Worm (Caenorhabditis elegans): Measurements from ENCODE around the gene nrde-2.

Gene nrde-2

ce11 chrII:10231874-10232273 is 15.6 kb downstream of the nrde-2 start (continued):
- TF ChIP-seq lir-3 (tag; optimal IDR thresholded peaks at IDR 0.05) (no peak), lin-29 (GFP tag; IDR thresholded peaks at IDR 0.05) (no peak), zip-2 (tag; optimal IDR thresholded peaks at IDR 0.05) (no peak), pqm-1 (tag; optimal IDR thresholded peaks at IDR 0.05) (peak; percentile 45), nhr-77 (tag; optimal IDR thresholded peaks at IDR 0.05) (no peak), skn-1 (tag; optimal IDR thresholded peaks at IDR 0.05) (no peak), nhr-237 (tag; optimal IDR thresholded peaks at IDR 0.05) (no peak), lin-39 (tag; optimal IDR thresholded peaks at IDR 0.05) (no peak), lim-7 (GFP tag; IDR thresholded peaks at IDR 0.05) (no peak), madf-5 (GFP tag; IDR thresholded peaks at IDR 0.05) (no peak), php-3 (GFP tag; IDR thresholded peaks at IDR 0.05) (0 out of 2 replicates have a peak, but pooled peaks have one; percentile 19)

- TF ChIP-seq mxl-2 (GFP tag; conservative IDR thresholded peaks at IDR 0.05) (no peak), aha-1 (tag) (peak; percentile 50), vab-7 (GFP tag; IDR thresholded peaks at IDR 0.05) (no peak)
These were observed 16.5 kb downstream of the nrde-2 start, which contains the start of gene T01E8.8 for ce11 chrII:10230972-10231371. Gene T01E8.8 (plus strand): TSS chrII:10231272.

- TF ChIP-seq snpc-1.2 (GFP tag; IDR thresholded peaks at IDR 0.05) (no peak), unc-62 (GFP tag; optimal IDR thresholded peaks at IDR 0.05 in 1 of 2) (peak in 1 of 2 experiments; percentile 54), unc-62 (tag; optimal IDR thresholded peaks at IDR 0.05) (no peak)
These were observed 20.4 kb downstream of the nrde-2 start, which contains the start of gene srh-135 for ce11 chrII:10227030-10227429. Gene srh-135 (minus strand): TSS chrII:10227130.

- TF ChIP-seq lin-13 (GFP tag; optimal IDR thresholded peaks at IDR 0.05) (no peak), nhr-48 (tag; optimal IDR thresholded peaks at IDR 0.05) (no peak), daf-19 (GFP tag; conservative IDR thresholded peaks at IDR 0.05) (no peak), nhr-237 (tag; optimal IDR thresholded peaks at IDR 0.05) (no peak), skn-1 (tag; optimal IDR thresholded peaks at IDR 0.05) (no peak), rbr-2 (tag; optimal IDR thresholded peaks at IDR 0.05) (no peak), daf-16 (GFP tag; optimal IDR thresholded peaks at IDR 0.05) (no peak), daf-16 (tag; optimal IDR thresholded peaks at IDR 0.05) (no peak), ceh-62 (tag; optimal IDR thresholded peaks at IDR 0.05) (no peak), ctbp-1 (GFP tag; IDR thresholded peaks at IDR 0.05) (no peak), cey-2 (tag; optimal IDR thresholded peaks at IDR 0.05; ENCODE audit: borderline replicate concordance, insufficient read depth) (no peak)
These were observed 24.9 kb downstream of the nrde-2 start, which contains the start of gene plc-3 for ce11 chrII:10222577-10222976. Gene plc-3 (plus strand): TSS chrII:10222877.

- TF ChIP-seq nhr-102 (tag; optimal IDR thresholded peaks at IDR 0.05) = no peak
- no peak for TF ChIP-seq fkh-10 (GFP tag; optimal IDR thresholded peaks at IDR 0.05)
- TF ChIP-seq spr-3 (GFP tag; optimal IDR thresholded peaks at IDR 0.05) = no peak
- TF ChIP-seq nhr-25 (tag; optimal IDR thresholded peaks at IDR 0.05; ENCODE audit: borderline replicate concordance, insufficient read depth) = no peak
- TF ChIP-seq snpc-4 (tag; optimal IDR thresholded peaks at IDR 0.05) = no peak
- peak; percentile 68 for TF ChIP-seq hlh-11 (tag; optimal IDR thresholded peaks at IDR 0.05)
- peak; percentile 43 for TF ChIP-seq dve-1 (tag; optimal IDR thresholded peaks at IDR 0.05; ENCODE audit: insufficient read depth)
- no peak for TF ChIP-seq T26A8.4 (GFP tag; IDR thresholded peaks at IDR 0.05)
- 0 out of 2 replicates have a peak, but pooled peaks have one; percentile 12 for TF ChIP-seq nhr-41 (GFP tag; IDR thresholded peaks at IDR 0.05)
- TF ChIP-seq nhr-10 (tag; optimal IDR thresholded peaks at IDR 0.05) = no peak
- no peak for TF ChIP-seq egl-43 (GFP tag; IDR thresholded peaks at IDR 0.05)
- no peak for TF ChIP-seq madf-9 (GFP tag; conservative IDR thresholded peaks at IDR 0.05)
- TF ChIP-seq nhr-76 (tag; optimal IDR thresholded peaks at IDR 0.05) = no peak
- peak; percentile 69 for TF ChIP-seq dmd-6 (GFP tag; IDR thresholded peaks at IDR 0.05)
- TF ChIP-seq nhr-77 (tag; optimal IDR thresholded peaks at IDR 0.05) = peak; percentile 59
- TF ChIP-seq saeg-2 (GFP tag; IDR thresholded peaks at IDR 0.05) = no peak
- TF ChIP-seq R02D3.7 (tag; optimal IDR thresholded peaks at IDR 0.05) = no peak
- TF ChIP-seq mdt-29 (GFP tag; IDR thresholded peaks at IDR 0.05) = no peak
- TF ChIP-seq Y48G9A.11 (GFP tag; IDR thresholded peaks at IDR 0.05) = no peak
- no peak for TF ChIP-seq lin-15B (tag; optimal IDR thresholded peaks at IDR 0.05)
- no peak for TF ChIP-seq ZK546.5 (tag; optimal IDR thresholded peaks at IDR 0.05)
- TF ChIP-seq vab-7 (GFP tag; IDR thresholded peaks at IDR 0.05) = no peak
These were observed 25.8 kb downstream of the nrde-2 start for ce11 chrII:10221627-10222026.

Data from whole organism, L4 larva.